Worm (Caenorhabditis elegans): ENCODE data around the gene lrx-1.

DNA sequence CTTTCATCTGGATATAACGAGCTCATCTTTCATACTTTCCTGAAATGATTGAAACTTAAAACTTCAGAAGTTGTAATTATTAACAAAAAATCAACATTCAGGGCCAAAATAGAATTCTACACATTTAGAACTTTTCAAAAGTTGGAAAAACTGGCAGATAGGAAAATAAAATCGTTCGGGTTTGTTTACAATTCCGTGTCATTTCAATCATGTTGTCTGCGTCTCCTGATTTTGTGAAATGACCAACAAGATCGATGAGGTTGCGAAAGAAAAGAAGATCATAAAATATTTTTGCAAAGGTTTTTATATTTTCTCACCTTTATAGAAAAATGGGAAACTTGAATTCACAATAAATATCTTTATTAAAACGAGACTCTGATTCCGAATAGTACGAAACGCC is 36.2 kb downstream of the lrx-1 start, which contains the start of gene rskd-1:
- TF ChIP-seq ztf-11 (tag; optimal IDR thresholded peaks at IDR 0.05) (no peak), F49E8.2 (tag; optimal IDR thresholded peaks at IDR 0.05; ENCODE audit: borderline replicate concordance) (no peak), F37D6.2 (tag; optimal IDR thresholded peaks at IDR 0.05) (no peak)
